Fruit fly (Drosophila melanogaster) Kc167 (cell line): ENCODE data around the gene CG15370.

Experiments used
- Myc ChIP-seq: fragments of >200 bp; optimal IDR thresholded peaks from 2 replicates; lab custom pipeline; 2017; ENCODE audit warnings: missing external identifiers
- Sin3A ChIP-seq: fragments of >200 bp; optimal IDR thresholded peaks from 2 replicates; lab custom pipeline; 2018; ENCODE audit warnings: missing external identifiers
- h ChIP-seq: fragments of >200 bp; optimal IDR thresholded peaks from 3 replicates; lab custom pipeline; 2018; ENCODE audit warnings: missing external identifiers
- psq ChIP-seq: fragments of >200 bp; optimal IDR thresholded peaks from 2 replicates; lab custom pipeline; 2017; ENCODE audit warnings: missing external identifiers
- ttk ChIP-seq: sonication (Bioruptor generic); optimal IDR thresholded peaks from 2 replicates; lab custom pipeline; 2017; ENCODE audit warnings: missing external identifiers

dm6 chrX:9192429-9192828, 32.8 kb upstream of the CG15370 start, which contains the start of gene CG12056:
- TF ChIP-seq h (lab: Kevin White, UChicago), result no peak
- no peak for TF ChIP-seq psq
- TF ChIP-seq ttk (lab: Kevin White, UChicago), result no peak
- TF ChIP-seq Sin3A (lab: Kevin White, UChicago), result no peak
- TF ChIP-seq Myc (lab: Kevin White, UChicago), result no peak
